Worm (Caenorhabditis elegans) whole organism, L2 larva: ENCODE results near the gene C33G3.6.

Experiments used
- R02D3.7 ChIP-seq: fragments of 150-350 bp; optimal IDR thresholded peaks from 2 replicates; lab custom pipeline; 2014; ENCODE audit warnings: missing biosample characterization, missing genetic modification characterization
- aly-2 ChIP-seq: fragments of 150-350 bp; optimal IDR thresholded peaks from 2 replicates; lab custom pipeline; 2014; ENCODE audit warnings: missing biosample characterization, missing genetic modification characterization
- nhr-12 ChIP-seq: fragments of 150-350 bp; optimal IDR thresholded peaks from 2 replicates; lab custom pipeline; 2014; ENCODE audit warnings: missing biosample characterization, missing genetic modification characterization

DNA sequence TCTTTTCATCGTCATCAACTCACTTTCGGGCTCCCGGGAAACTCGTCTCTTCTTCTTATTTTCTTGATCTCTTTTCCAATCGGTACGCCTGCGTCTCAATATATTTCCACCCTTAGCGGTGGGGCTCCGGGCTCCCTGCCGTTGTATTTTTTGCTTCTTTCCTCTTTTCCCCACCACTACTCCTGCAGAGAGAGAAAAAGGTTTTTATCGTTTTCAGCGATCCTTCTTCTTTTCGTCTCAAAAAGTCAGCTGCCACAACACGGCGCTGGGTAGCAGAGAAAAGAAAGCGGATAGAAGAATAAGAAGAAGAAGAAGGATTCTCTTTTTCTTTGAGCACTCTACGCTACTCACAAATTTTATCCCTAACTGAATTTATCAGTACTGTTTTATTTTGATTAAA, 29.3 kb downstream of the C33G3.6 start:
- TF ChIP-seq aly-2 (tag; lab: Kevin White, UChicago) (no peak), nhr-12 (tag; lab: Kevin White, UChicago) (no peak), R02D3.7 (tag; lab: Kevin White, UChicago) (no peak)
